Fruit fly (Drosophila melanogaster) whole organism, adult: ENCODE measurements around the gene Ifrd1.

Source experiments
- CG12768 ChIP-seq: fragments of 200-800 bp; sonication (Bioruptor generic); optimal IDR thresholded peaks from 2 replicates; lab custom pipeline; 2017; ENCODE audit warnings: missing biosample characterization, missing genetic modification characterization, mild to moderate bottlenecking, moderate library complexity, missing genetic modification reagents
- CG14711 ChIP-seq: fragments of 200-800 bp; sonication (Bioruptor generic); optimal IDR thresholded peaks from 2 replicates; lab custom pipeline; 2018; ENCODE audit warnings: missing biosample characterization, mild to moderate bottlenecking, missing genetic modification characterization, moderate library complexity
- CG1620 ChIP-seq: fragments of 200-800 bp; sonication (Bioruptor generic); optimal IDR thresholded peaks from 2 replicates; lab custom pipeline; 2016; ENCODE audit warnings: missing biosample characterization, missing genetic modification characterization
- CG33017 ChIP-seq: fragments of 200-800 bp; sonication (Bioruptor generic); optimal IDR thresholded peaks from 2 replicates; lab custom pipeline; 2018; ENCODE audit warnings: missing biosample characterization, mild to moderate bottlenecking, missing genetic modification characterization, moderate library complexity
- CG5204 ChIP-seq: fragments of 200-800 bp; sonication (Bioruptor generic); optimal IDR thresholded peaks from 2 replicates; lab custom pipeline; 2016; ENCODE audit warnings: missing biosample characterization, missing genetic modification characterization
- CG7045 ChIP-seq: fragments of 200-800 bp; sonication (Bioruptor generic); optimal IDR thresholded peaks from 2 replicates; lab custom pipeline; 2017; ENCODE audit warnings: missing biosample characterization, mild to moderate bottlenecking, missing genetic modification characterization
- CG7101 ChIP-seq: fragments of 200-800 bp; sonication (Bioruptor generic); optimal IDR thresholded peaks from 2 replicates; lab custom pipeline; 2018; ENCODE audit warnings: missing biosample characterization, mild to moderate bottlenecking, missing genetic modification characterization, moderate library complexity
- Clk ChIP-seq: fragments of 200-800 bp; sonication (Bioruptor generic); optimal IDR thresholded peaks from 2 replicates; lab custom pipeline; 2017; ENCODE audit warnings: missing biosample characterization, missing genetic modification characterization
- Crg-1 ChIP-seq: fragments of 200-800 bp; sonication (Bioruptor generic); optimal IDR thresholded peaks from 2 replicates; lab custom pipeline; 2016; ENCODE audit warnings: missing biosample characterization, missing genetic modification characterization
- Hr96 ChIP-seq: fragments of 200-800 bp; sonication (Bioruptor generic); optimal IDR thresholded peaks from 2 replicates; lab custom pipeline; 2016; ENCODE audit warnings: missing biosample characterization, missing genetic modification characterization
- Mnt ChIP-seq: fragments of 200-800 bp; sonication (Bioruptor generic); optimal IDR thresholded peaks from 2 replicates; lab custom pipeline; 2016; ENCODE audit warnings: missing biosample characterization, mild to moderate bottlenecking, missing genetic modification characterization
- bab1 ChIP-seq: fragments of 200-800 bp; sonication (Bioruptor generic); optimal IDR thresholded peaks from 3 replicates; lab custom pipeline; 2019; ENCODE audit warnings: missing biosample characterization, mild to moderate bottlenecking, missing genetic modification characterization, moderate library complexity
- cic ChIP-seq: fragments of 200-800 bp; sonication (Bioruptor generic); optimal IDR thresholded peaks from 2 replicates; lab custom pipeline; 2017; ENCODE audit warnings: missing biosample characterization, mild to moderate bottlenecking, missing genetic modification characterization, moderate library complexity
- cnc ChIP-seq, 2 experiments: fragments of >200 bp; optimal IDR thresholded peaks; 2 replicates each; lab custom pipeline; 2017
- kay ChIP-seq: fragments of 200-800 bp; sonication (Bioruptor generic); peaks from one replicate; lab custom pipeline; 2016; ENCODE audit warnings: missing biosample characterization, missing genetic modification characterization, borderline replicate concordance
- ovo ChIP-seq: fragments of 200-800 bp; sonication (Bioruptor generic); optimal IDR thresholded peaks from 2 replicates; lab custom pipeline; 2016; ENCODE audit warnings: missing biosample characterization, missing genetic modification characterization
- pad ChIP-seq: fragments of 200-800 bp; sonication (Bioruptor generic); optimal IDR thresholded peaks from 3 replicates; lab custom pipeline; 2017; ENCODE audit warnings: missing biosample characterization, missing genetic modification characterization, mild to moderate bottlenecking, moderate library complexity, missing genetic modification reagents
- tj ChIP-seq: fragments of 200-800 bp; sonication (Bioruptor generic); optimal IDR thresholded peaks from 3 replicates; lab custom pipeline; 2017; ENCODE audit warnings: missing biosample characterization, mild to moderate bottlenecking, missing genetic modification characterization, moderate library complexity
- toe ChIP-seq: fragments of 200-800 bp; sonication (Bioruptor generic); optimal IDR thresholded peaks from 2 replicates; lab custom pipeline; 2016; ENCODE audit warnings: missing biosample characterization, missing genetic modification characterization

The Ifrd1 gene

dm6 chr2L:2845634-2846033 lies 28.7 kb downstream of the Ifrd1 start, which contains the start of gene CG18557:
CG18557 (minus strand) TSS chr2L:2845734.
- TF ChIP-seq ovo (GFP tag; lab: Kevin White, UChicago) (no peak), kay (GFP tag; lab: Kevin White, UChicago) (peak; percentile 55), pad (GFP tag; lab: Kevin White, UChicago) (no peak)

DNA sequence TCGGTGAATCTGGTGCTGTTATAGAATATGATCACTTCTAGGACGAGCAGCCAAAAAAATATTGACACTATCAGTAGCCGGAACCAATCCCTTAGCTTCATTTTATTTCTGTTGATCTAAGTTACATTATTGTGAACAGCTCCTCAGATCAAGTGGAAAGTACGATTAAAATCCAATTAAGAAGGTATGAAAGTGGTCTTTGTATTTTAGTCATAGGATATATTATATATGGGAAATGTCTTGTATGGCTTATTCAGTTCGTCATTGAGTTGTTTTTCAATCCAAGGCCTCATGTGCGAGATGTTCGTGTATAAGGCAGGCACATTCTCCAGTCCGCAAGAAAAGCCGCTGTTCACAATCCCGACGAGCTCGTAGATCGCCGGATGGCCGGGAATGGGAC lies 29.9 kb downstream of the Ifrd1 start, which contains the start of gene CG18558:
TSS of gene CG18558 (minus strand) at position 101 of the 400 bp plus-strand sequence.
- TF ChIP-seq tj (GFP tag; lab: Kevin White, UChicago) (no peak), Clk (no peak), CG14711 (tag; lab: Kevin White, UChicago) (no peak), pad (GFP tag; lab: Kevin White, UChicago) (no peak), cic (no peak)

DNA sequence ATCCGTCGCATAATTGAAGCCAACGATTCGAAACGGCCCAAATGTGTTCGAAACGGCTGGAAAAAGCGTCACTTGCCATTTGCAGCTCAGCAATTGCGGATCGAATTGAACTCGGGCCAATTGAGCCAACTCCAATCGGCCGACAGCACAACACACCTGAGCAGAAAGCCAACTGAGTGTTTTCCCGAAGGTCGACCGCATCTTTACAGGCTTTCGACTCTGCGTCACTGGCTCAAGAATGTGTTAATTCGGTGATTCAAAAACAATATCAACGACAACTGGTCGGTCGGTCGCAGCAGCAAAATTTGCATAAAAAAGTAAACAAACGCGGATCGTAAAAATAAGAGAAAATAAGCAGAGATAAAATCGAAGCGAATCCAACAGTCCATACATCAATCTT lies 34.0 kb downstream of the Ifrd1 start:
- TF ChIP-seq cic (no peak), CG7045 (GFP tag; lab: Kevin White, UChicago) (no peak), Clk (no peak), Hr96 (GFP tag; lab: Kevin White, UChicago) (no peak), kay (GFP tag; lab: Kevin White, UChicago) (no peak), bab1 (GFP tag; lab: Kevin White, UChicago) (no peak), ovo (GFP tag; lab: Kevin White, UChicago) (no peak)

DNA sequence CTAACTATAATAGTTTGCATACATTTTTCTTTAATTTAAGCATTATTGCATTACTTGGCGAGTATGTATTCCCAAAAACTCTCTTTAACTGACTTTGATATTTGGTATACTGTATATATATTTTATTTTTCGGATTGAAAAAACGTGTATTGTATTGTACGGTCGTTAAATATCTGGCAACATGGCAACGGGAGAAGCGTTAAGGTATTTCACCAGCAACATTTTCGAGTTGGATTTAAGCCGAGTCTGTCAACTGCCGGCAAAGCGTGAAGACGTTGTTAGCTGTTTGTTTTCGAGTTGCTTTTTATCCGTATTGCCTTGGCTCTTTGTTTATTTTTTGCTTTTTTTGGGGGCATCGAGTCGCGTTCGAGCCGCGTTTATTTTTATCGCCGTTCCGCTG lies 34.4 kb downstream of the Ifrd1 start, which contains the start of gene CG2975:
TSS of gene CG2975 (plus strand) at position 275 of the 400 bp plus-strand sequence.
- TF ChIP-seq Crg-1 (GFP tag; lab: Kevin White, UChicago) = no peak
- no peak for TF ChIP-seq CG7045 (GFP tag; lab: Kevin White, UChicago)
- no peak for TF ChIP-seq kay (GFP tag; lab: Kevin White, UChicago)
- no peak for TF ChIP-seq Hr96 (GFP tag; lab: Kevin White, UChicago)
- TF ChIP-seq CG12768 (GFP tag; lab: Kevin White, UChicago) = no peak
- TF ChIP-seq pad (GFP tag; lab: Kevin White, UChicago) = no peak
- TF ChIP-seq toe (GFP tag; lab: Kevin White, UChicago) = no peak
- TF ChIP-seq CG33017 (tag; lab: Kevin White, UChicago) = no peak
- no peak for TF ChIP-seq tj (GFP tag; lab: Kevin White, UChicago)
- TF ChIP-seq ovo (GFP tag; lab: Kevin White, UChicago) = no peak
- no peak for TF ChIP-seq cic
- no peak for TF ChIP-seq CG1620 (GFP tag; lab: Kevin White, UChicago)
- TF ChIP-seq CG14711 (tag; lab: Kevin White, UChicago) = no peak
- TF ChIP-seq cnc (optimal IDR thresholded peaks at IDR 0.05; lab: Kevin White, UChicago) = no peak
- TF ChIP-seq bab1 (GFP tag; lab: Kevin White, UChicago) = no peak
- TF ChIP-seq CG7101 (tag; lab: Kevin White, UChicago) = no peak
- no peak for TF ChIP-seq CG5204 (GFP tag; lab: Kevin White, UChicago)
- TF ChIP-seq Clk = no peak

DNA sequence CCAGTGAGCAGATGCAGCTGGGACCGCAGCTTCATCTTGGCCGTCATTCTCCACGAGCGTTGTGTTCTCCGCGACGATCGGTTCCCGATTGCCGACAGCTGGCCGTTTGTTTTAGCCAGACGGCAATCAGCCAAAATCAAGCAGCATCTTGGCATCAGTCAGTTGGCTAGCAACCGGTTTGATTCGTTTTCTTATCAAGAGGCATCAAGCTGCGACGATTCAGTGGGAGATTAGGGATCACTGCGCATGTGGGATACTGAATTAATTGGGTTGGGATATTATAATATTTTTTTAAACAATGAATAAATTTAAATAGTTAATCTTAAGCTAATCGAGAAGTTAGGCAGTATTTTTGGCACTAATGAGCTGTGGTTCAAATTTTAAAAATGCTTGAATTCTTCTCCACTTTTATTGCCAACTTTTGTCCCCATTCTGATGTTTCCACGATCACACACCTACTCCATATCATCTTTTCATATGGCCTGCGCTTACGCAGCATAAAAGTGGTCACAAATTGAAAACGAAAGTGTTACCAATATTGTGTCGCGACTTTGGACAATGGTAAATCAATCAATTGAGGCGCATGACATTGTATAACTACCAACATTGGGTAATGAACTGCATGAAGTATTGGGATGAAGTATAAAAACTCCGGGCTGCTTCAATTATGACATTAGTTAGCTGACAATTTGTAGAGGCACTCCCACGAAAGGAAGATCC lies 36.4 kb downstream of the Ifrd1 start, which contains the start of the genes CG3119 and Cpr23B:
TSS of gene CG3119 (minus strand) at position 92 of the 720 bp plus-strand sequence.
TSS of gene Cpr23B (plus strand) at position 670 of the 720 bp plus-strand sequence.
- TF ChIP-seq ovo (GFP tag; lab: Kevin White, UChicago) (no peak), Hr96 (GFP tag; lab: Kevin White, UChicago) (no peak), cic (no peak), CG5204 (GFP tag; lab: Kevin White, UChicago) (no peak), kay (GFP tag; lab: Kevin White, UChicago) (no peak), CG12768 (GFP tag; lab: Kevin White, UChicago) (no peak), bab1 (GFP tag; lab: Kevin White, UChicago) (no peak), pad (GFP tag; lab: Kevin White, UChicago) (no peak)

dm6 chr2L:2830341-2830800 lies 43.9 kb downstream of the Ifrd1 start:
- TF ChIP-seq Mnt (no peak), CG7045 (GFP tag; lab: Kevin White, UChicago) (peak; percentile 56), ovo (GFP tag; lab: Kevin White, UChicago) (no peak), cnc (optimal IDR thresholded peaks at IDR 0.05; lab: Kevin White, UChicago) (no peak), CG7101 (tag; lab: Kevin White, UChicago) (no peak), kay (GFP tag; lab: Kevin White, UChicago) (no peak), CG12768 (GFP tag; lab: Kevin White, UChicago) (no peak), toe (GFP tag; lab: Kevin White, UChicago) (peak; percentile 9), CG5204 (GFP tag; lab: Kevin White, UChicago) (peak; percentile 32), bab1 (GFP tag; lab: Kevin White, UChicago) (peak; percentile 12), Crg-1 (GFP tag; lab: Kevin White, UChicago) (no peak), CG33017 (tag; lab: Kevin White, UChicago) (no peak)
